Worm (Caenorhabditis elegans) whole organism, mixed stage, embryonic: ENCODE data around the gene F32E10.9.

Experiments
- nhr-12 ChIP-seq: fragments of 150-350 bp; optimal IDR thresholded peaks from 2 replicates; lab custom pipeline; 2014; ENCODE audit warnings: missing biosample characterization, missing genetic modification characterization
- sem-2 ChIP-seq: fragments of 200-800 bp; sonication (Bioruptor generic); optimal IDR thresholded peaks from 2 replicates; lab custom pipeline; 2018; ENCODE audit warnings: mild to moderate bottlenecking, missing genetic modification characterization, missing compliant biosample characterization
- unc-120 ChIP-seq: sonication (generic microtip); optimal IDR thresholded peaks from 2 replicates; lab custom pipeline; 2017; ENCODE audit warnings: missing genetic modification characterization, missing compliant biosample characterization; ENCODE audit not compliant: poor library complexity, severe bottlenecking
- unc-39 ChIP-seq: fragments of 150-350 bp; optimal IDR thresholded peaks from 2 replicates; lab custom pipeline; 2014; ENCODE audit warnings: missing biosample characterization, missing genetic modification characterization
- unc-62 ChIP-seq: fragments of 150-350 bp; optimal IDR thresholded peaks from 2 replicates; lab custom pipeline; 2014; ENCODE audit warnings: missing biosample characterization, missing genetic modification reagents, missing genetic modification characterization

DNA sequence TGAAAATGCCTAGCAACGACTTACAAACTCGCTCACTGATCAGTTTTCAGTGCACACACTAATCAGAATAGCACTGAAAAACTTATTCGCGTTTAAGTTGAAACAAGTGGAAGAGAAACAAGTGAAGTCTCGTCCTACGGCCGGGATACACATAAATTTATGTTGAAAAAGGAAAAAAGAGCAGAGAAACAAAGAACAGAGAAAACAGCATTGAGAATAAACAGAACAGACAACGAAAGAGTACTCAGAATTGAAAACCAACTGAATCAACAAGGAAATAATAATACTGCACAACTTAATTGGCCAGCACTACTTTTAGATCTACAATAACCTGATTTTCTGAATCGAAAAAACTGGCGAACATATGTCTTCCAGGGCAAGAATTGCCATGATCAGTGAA lies 9.4 kb downstream of the F32E10.9 start, which contains the start of gene F49E8.6:
- no peak for TF ChIP-seq nhr-12 (tag; lab: Kevin White, UChicago)
- TF ChIP-seq sem-2 (GFP tag; lab: Kevin White, UChicago) = no peak
- no peak for TF ChIP-seq unc-39 (tag; lab: Kevin White, UChicago)
- TF ChIP-seq unc-62 (GFP tag; lab: Kevin White, UChicago) = no peak
- TF ChIP-seq unc-120 = no peak
